Worm (Caenorhabditis elegans) whole organism, early embryonic: ENCODE measurements around the gene pros-1.

Experiments used
- F13C5.2 ChIP-seq: sonication (generic microtip); optimal IDR thresholded peaks from 2 replicates; lab custom pipeline; 2017; ENCODE audit warnings: mild to moderate bottlenecking, missing genetic modification characterization, inconsistent platforms, missing compliant biosample characterization
- ama-1 ChIP-seq: fragments of 150-350 bp; optimal IDR thresholded peaks from 2 replicates; lab custom pipeline; 2014
- ceh-13 ChIP-seq: fragments of 200-800 bp; sonication (Bioruptor generic); optimal IDR thresholded peaks from 2 replicates; lab custom pipeline; 2018; ENCODE audit warnings: mild to moderate bottlenecking, missing genetic modification characterization, missing compliant biosample characterization
- ets-7 ChIP-seq: sonication (generic microtip); optimal IDR thresholded peaks from 2 replicates; lab custom pipeline; 2016; ENCODE audit warnings: missing genotype, missing genetic modification characterization, missing compliant biosample characterization
- flt-1 ChIP-seq: fragments of 200-800 bp; sonication (Bioruptor generic); IDR thresholded peaks from 2 replicates; pipeline ENCODE4 v1.3.6; 2022; ENCODE audit warnings: missing genetic modification characterization, missing compliant biosample characterization
- hmbx-1 ChIP-seq: sonication (generic microtip); optimal IDR thresholded peaks from 2 replicates; lab custom pipeline; 2016; ENCODE audit warnings: mild to moderate bottlenecking, missing genetic modification characterization, missing compliant biosample characterization
- hmg-4 ChIP-seq: fragments of 200-800 bp; sonication (Bioruptor generic); optimal IDR thresholded peaks from 2 replicates; lab custom pipeline; 2018; ENCODE audit warnings: mild to moderate bottlenecking, missing genetic modification characterization, missing compliant biosample characterization
- hnd-1 ChIP-seq: sonication (generic microtip); optimal IDR thresholded peaks from 2 replicates; lab custom pipeline; 2016; ENCODE audit warnings: missing genetic modification characterization, missing compliant biosample characterization
- pes-1 ChIP-seq: fragments of 200-800 bp; sonication (Bioruptor generic); IDR thresholded peaks from 2 replicates; pipeline ENCODE4 v1.3.6; 2022; ENCODE audit warnings: missing genetic modification reagents, missing genetic modification characterization, missing compliant biosample characterization
- tra-4 ChIP-seq: sonication (generic microtip); optimal IDR thresholded peaks from 2 replicates; lab custom pipeline; 2017; ENCODE audit warnings: missing genetic modification characterization, missing compliant biosample characterization

DNA sequence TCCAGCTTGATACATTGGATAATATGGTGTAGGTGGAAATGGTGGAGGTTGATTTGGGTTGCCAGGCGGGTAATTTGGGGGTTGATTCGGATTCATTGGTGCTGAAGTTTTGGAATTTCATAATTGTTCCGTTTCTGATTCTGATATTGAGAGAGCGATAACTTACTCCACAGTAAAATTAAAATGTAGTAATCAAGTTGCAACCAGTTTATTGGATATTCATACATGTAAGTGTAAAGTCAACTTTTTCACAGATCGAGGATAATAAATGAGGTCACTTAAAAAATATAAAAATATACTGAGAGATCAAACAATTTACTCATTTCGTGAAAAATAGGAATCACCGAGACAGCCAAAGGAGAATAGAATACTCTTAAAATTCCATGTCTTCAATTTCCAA, 39.1 kb upstream of the pros-1 start, which contains the start of gene mdt-30:
- TF ChIP-seq ama-1 (lab: Kevin White, UChicago) (no peak), hmg-4 (GFP tag; lab: Kevin White, UChicago) (no peak), ets-7 (tag; lab: Kevin White, UChicago) (no peak), hmbx-1 (tag; lab: Kevin White, UChicago) (no peak), flt-1 (GFP tag; lab: Robert Waterston, UW) (no peak), pes-1 (GFP tag; lab: Robert Waterston, UW) (no peak), ceh-13 (GFP tag; lab: Kevin White, UChicago) (no peak), F13C5.2 (tag; lab: Kevin White, UChicago) (no peak), hnd-1 (no peak), tra-4 (no peak)
